Worm (Caenorhabditis elegans) whole organism, young adult: Measurements from ENCODE around the gene ZK795.2.
A peak's percentile ranks its signal among the peaks of the same experiment; 100 is the strongest.

Experiments used
- F23B12.7 ChIP-seq: sonication (generic microtip); optimal IDR thresholded peaks from 2 replicates; lab custom pipeline; 2017; ENCODE audit warnings: missing genetic modification characterization, mild to moderate bottlenecking, missing compliant biosample characterization, antibody characterized with exemption, moderate library complexity; ENCODE audit not compliant: insufficient read depth
- attf-6 ChIP-seq: fragments of 200-800 bp; sonication (Bioruptor generic); IDR thresholded peaks from 2 replicates; pipeline ENCODE4 v1.3.6; 2022; ENCODE audit warnings: missing genetic modification reagents, missing genetic modification characterization, missing compliant biosample characterization
- bed-1 ChIP-seq: fragments of 200-800 bp; sonication (Bioruptor generic); IDR thresholded peaks from 2 replicates; pipeline ENCODE4 v1.3.6; 2022; ENCODE audit warnings: missing genetic modification reagents, missing genetic modification characterization, missing compliant biosample characterization
- bed-2 ChIP-seq: fragments of 200-800 bp; sonication (Bioruptor generic); IDR thresholded peaks from 2 replicates; pipeline ENCODE4 v1.3.6; 2022; ENCODE audit warnings: missing genetic modification reagents, missing genetic modification characterization, missing compliant biosample characterization
- ceh-27 ChIP-seq: fragments of 200-800 bp; sonication (Bioruptor generic); optimal IDR thresholded peaks from 2 replicates; lab custom pipeline; 2018; ENCODE audit warnings: mild to moderate bottlenecking, missing genetic modification characterization, moderate library complexity, missing compliant biosample characterization
- ekl-4 ChIP-seq: fragments of 200-800 bp; sonication (Bioruptor generic); IDR thresholded peaks from 2 replicates; pipeline ENCODE4 v1.3.6; 2022; ENCODE audit warnings: missing genetic modification reagents, missing genetic modification characterization, missing compliant biosample characterization
- hmg-20 ChIP-seq: fragments of 200-800 bp; sonication (Bioruptor generic); IDR thresholded peaks from 2 replicates; pipeline ENCODE4 v1.3.6; 2022; ENCODE audit warnings: missing genetic modification reagents, missing genetic modification characterization, missing compliant biosample characterization
- hrde-1 ChIP-seq: sonication (generic microtip); optimal IDR thresholded peaks from 2 replicates; lab custom pipeline; 2016; ENCODE audit warnings: missing genetic modification characterization, mild to moderate bottlenecking, missing compliant biosample characterization, moderate library complexity, missing genotype, missing genetic modification reagents, borderline replicate concordance
- madf-6 ChIP-seq: fragments of 200-800 bp; sonication (Bioruptor generic); IDR thresholded peaks from 2 replicates; pipeline ENCODE4 v1.3.6; 2022; ENCODE audit warnings: missing genetic modification reagents, missing genetic modification characterization, missing compliant biosample characterization
- nfya-1 ChIP-seq: sonication (generic microtip); optimal IDR thresholded peaks from 2 replicates; lab custom pipeline; 2017; ENCODE audit warnings: antibody characterized with exemption, missing compliant biosample characterization, missing genetic modification characterization, borderline replicate concordance; ENCODE audit not compliant: insufficient read depth
- nhr-120 ChIP-seq: fragments of 200-800 bp; sonication (Bioruptor generic); IDR thresholded peaks from 2 replicates; pipeline ENCODE4 v1.3.6; 2022; ENCODE audit warnings: missing genetic modification characterization, missing compliant biosample characterization
- nhr-179 ChIP-seq: sonication (generic microtip); optimal IDR thresholded peaks from 2 replicates; lab custom pipeline; 2016; ENCODE audit warnings: mild to moderate bottlenecking, missing genetic modification characterization, missing compliant biosample characterization
- pbrm-1 ChIP-seq: fragments of 200-800 bp; sonication (Bioruptor generic); IDR thresholded peaks from 2 replicates; pipeline ENCODE4 v1.3.6; 2022; ENCODE audit warnings: missing genetic modification reagents, missing genetic modification characterization, missing compliant biosample characterization
- ztf-3 ChIP-seq: fragments of 200-800 bp; sonication (Bioruptor generic); optimal IDR thresholded peaks from 2 replicates; lab custom pipeline; 2018; ENCODE audit warnings: mild to moderate bottlenecking, missing genetic modification characterization, missing compliant biosample characterization

ce11 chrIV:12567176-12567892, 8.6 kb upstream of the ZK795.2 start, which contains the start of the genes hsb-1 and let-99:
- no peak for TF ChIP-seq nfya-1 (tag; lab: Kevin White, UChicago)
- TF ChIP-seq hmg-20 (GFP tag; lab: Robert Waterston, UW), result no peak
- TF ChIP-seq F23B12.7 (tag; lab: Kevin White, UChicago), result no peak
- no peak for TF ChIP-seq ekl-4 (GFP tag; lab: Robert Waterston, UW)
- TF ChIP-seq madf-6, result peak; percentile 91
- peak; percentile 59; the same call in 1 of the 2 replicates for TF ChIP-seq attf-6 (GFP tag; lab: Robert Waterston, UW)
- no peak for TF ChIP-seq nhr-120 (GFP tag; lab: Robert Waterston, UW)
- no peak for TF ChIP-seq bed-2 (GFP tag; lab: Robert Waterston, UW)
- no peak for TF ChIP-seq ceh-27
- no peak for TF ChIP-seq hrde-1 (tag; lab: Kevin White, UChicago)
- TF ChIP-seq pbrm-1 (GFP tag; lab: Robert Waterston, UW), result peak; percentile 33; the same call in 1 of the 2 replicates
- no peak for TF ChIP-seq nhr-179 (tag; lab: Kevin White, UChicago)
- TF ChIP-seq ztf-3 (GFP tag; lab: Kevin White, UChicago), result no peak
- TF ChIP-seq bed-1 (GFP tag; lab: Robert Waterston, UW), result no peak
